Worm (Caenorhabditis elegans) whole organism, late embryonic: Measurements from ENCODE around the gene F22B5.4.

Experiments
- C38D4.7 ChIP-seq: fragments of 200-800 bp; sonication (Bioruptor generic); optimal IDR thresholded peaks from 2 replicates; lab custom pipeline; 2018; ENCODE audit warnings: mild to moderate bottlenecking, missing genetic modification characterization, moderate library complexity, missing compliant biosample characterization
- F13H6.1 ChIP-seq: sonication (generic microtip); optimal IDR thresholded peaks from 2 replicates; lab custom pipeline; 2016; ENCODE audit warnings: missing genetic modification characterization, missing compliant biosample characterization
- T23F11.4 ChIP-seq: fragments of 200-800 bp; sonication (Bioruptor generic); optimal IDR thresholded peaks from 2 replicates; lab custom pipeline; 2018; ENCODE audit warnings: mild to moderate bottlenecking, missing genetic modification characterization, missing compliant biosample characterization
- Y22D7AL.16 ChIP-seq: sonication (generic microtip); optimal IDR thresholded peaks from 2 replicates; lab custom pipeline; 2016; ENCODE audit warnings: missing genetic modification characterization, missing compliant biosample characterization
- ahr-1 ChIP-seq: sonication (generic microtip); optimal IDR thresholded peaks from 2 replicates; lab custom pipeline; 2016; ENCODE audit warnings: missing genetic modification characterization, missing compliant biosample characterization
- ceh-18 ChIP-seq: sonication (generic microtip); optimal IDR thresholded peaks from 2 replicates; lab custom pipeline; 2016; ENCODE audit warnings: missing genetic modification characterization, missing compliant biosample characterization
- ceh-19 ChIP-seq: fragments of 200-800 bp; sonication (Bioruptor generic); optimal IDR thresholded peaks from 2 replicates; lab custom pipeline; 2018; ENCODE audit warnings: mild to moderate bottlenecking, missing genetic modification characterization, missing compliant biosample characterization
- ceh-2 ChIP-seq: sonication (generic microtip); optimal IDR thresholded peaks from 2 replicates; lab custom pipeline; 2016; ENCODE audit warnings: missing genotype, missing genetic modification characterization, missing compliant biosample characterization
- ceh-22 ChIP-seq: sonication (generic microtip); optimal IDR thresholded peaks from 2 replicates; lab custom pipeline; 2017; ENCODE audit warnings: missing biosample characterization, missing genetic modification characterization
- ceh-30 ChIP-seq: fragments of 150-350 bp; optimal IDR thresholded peaks from 2 replicates; lab custom pipeline; 2014; ENCODE audit warnings: missing biosample characterization, missing genetic modification characterization
- ceh-31 ChIP-seq: sonication (generic microtip); optimal IDR thresholded peaks from 2 replicates; lab custom pipeline; 2016; ENCODE audit warnings: missing genetic modification characterization, missing compliant biosample characterization
- ceh-34 ChIP-seq: sonication (generic microtip); optimal IDR thresholded peaks from 2 replicates; lab custom pipeline; 2016; ENCODE audit warnings: mild to moderate bottlenecking, missing genetic modification characterization, missing compliant biosample characterization
- ceh-45 ChIP-seq: fragments of 200-800 bp; sonication (Bioruptor generic); IDR thresholded peaks from 2 replicates; pipeline ENCODE4 v1.3.6; 2022; ENCODE audit warnings: missing genetic modification reagents, missing genetic modification characterization, missing compliant biosample characterization
- ceh-48 ChIP-seq: sonication (generic microtip); optimal IDR thresholded peaks from 2 replicates; lab custom pipeline; 2016; ENCODE audit warnings: missing genetic modification characterization, inconsistent platforms, missing compliant biosample characterization
- dmd-4 ChIP-seq: sonication (generic microtip); optimal IDR thresholded peaks from 2 replicates; lab custom pipeline; 2016; ENCODE audit warnings: borderline replicate concordance, missing genetic modification characterization, missing compliant biosample characterization
- dve-1 ChIP-seq: sonication (generic microtip); optimal IDR thresholded peaks from 2 replicates; lab custom pipeline; 2017; ENCODE audit warnings: antibody characterized with exemption, mild to moderate bottlenecking, missing genetic modification characterization, missing compliant biosample characterization
- elt-2 ChIP-seq: sonication (generic microtip); optimal IDR thresholded peaks from 2 replicates; lab custom pipeline; 2016; ENCODE audit warnings: missing genetic modification reagents, missing genetic modification characterization, missing compliant biosample characterization
- elt-4 ChIP-seq: sonication (generic microtip); optimal IDR thresholded peaks from 2 replicates; lab custom pipeline; 2016; ENCODE audit warnings: missing genetic modification characterization, missing compliant biosample characterization
- fkh-10 ChIP-seq: fragments of 150-350 bp; optimal IDR thresholded peaks from 2 replicates; lab custom pipeline; 2014; ENCODE audit warnings: missing biosample characterization, missing genetic modification reagents, missing genetic modification characterization
- fkh-6 ChIP-seq: sonication (generic microtip); optimal IDR thresholded peaks from 2 replicates; lab custom pipeline; 2016; ENCODE audit warnings: missing genetic modification characterization, missing compliant biosample characterization
- gmeb-2 ChIP-seq: sonication (generic microtip); optimal IDR thresholded peaks from 2 replicates; lab custom pipeline; 2016; ENCODE audit warnings: missing genetic modification characterization, inconsistent platforms, missing compliant biosample characterization
- hlh-13 ChIP-seq: fragments of 200-800 bp; sonication (Bioruptor generic); optimal IDR thresholded peaks from 2 replicates; lab custom pipeline; 2018; ENCODE audit warnings: mild to moderate bottlenecking, missing genetic modification characterization, missing compliant biosample characterization
- hlh-15 ChIP-seq: sonication (generic microtip); optimal IDR thresholded peaks from 2 replicates; lab custom pipeline; 2016; ENCODE audit warnings: missing genetic modification characterization, missing compliant biosample characterization
- hlh-6 ChIP-seq: sonication (generic microtip); optimal IDR thresholded peaks from 2 replicates; lab custom pipeline; 2016; ENCODE audit warnings: missing genotype, missing genetic modification characterization, missing compliant biosample characterization
- lim-6 ChIP-seq: sonication (generic microtip); optimal IDR thresholded peaks from 2 replicates; lab custom pipeline; 2016; ENCODE audit warnings: missing genetic modification characterization, missing compliant biosample characterization
- madf-2 ChIP-seq: sonication (generic microtip); optimal IDR thresholded peaks from 2 replicates; lab custom pipeline; 2017; ENCODE audit warnings: missing genetic modification characterization, missing compliant biosample characterization
- mec-3 ChIP-seq: sonication (generic microtip); optimal IDR thresholded peaks from 2 replicates; lab custom pipeline; 2016; ENCODE audit warnings: borderline replicate concordance, missing genetic modification characterization, missing compliant biosample characterization
- nfya-1 ChIP-seq: sonication (generic microtip); optimal IDR thresholded peaks from 2 replicates; lab custom pipeline; 2017; ENCODE audit warnings: missing genetic modification characterization, mild to moderate bottlenecking, missing compliant biosample characterization, antibody characterized with exemption, moderate library complexity
- nhr-11 ChIP-seq: fragments of 150-350 bp; optimal IDR thresholded peaks from 2 replicates; lab custom pipeline; 2014; ENCODE audit warnings: missing biosample characterization, missing genetic modification characterization
- nhr-232 ChIP-seq: sonication (generic microtip); optimal IDR thresholded peaks from 2 replicates; lab custom pipeline; 2016; ENCODE audit warnings: missing genetic modification characterization, missing compliant biosample characterization
- odd-2 ChIP-seq: sonication (generic microtip); optimal IDR thresholded peaks from 2 replicates; lab custom pipeline; 2017; ENCODE audit warnings: antibody characterized with exemption, mild to moderate bottlenecking, missing genetic modification characterization, missing compliant biosample characterization
- pag-3 ChIP-seq: sonication (generic microtip); optimal IDR thresholded peaks from 2 replicates; lab custom pipeline; 2016; ENCODE audit warnings: missing compliant biosample characterization, missing genetic modification characterization, borderline replicate concordance
- pat-9 ChIP-seq: fragments of 200-800 bp; sonication (Bioruptor generic); optimal IDR thresholded peaks from 2 replicates; lab custom pipeline; 2018; ENCODE audit warnings: mild to moderate bottlenecking, missing genetic modification characterization, moderate library complexity, missing compliant biosample characterization
- pha-2 ChIP-seq: sonication (generic microtip); optimal IDR thresholded peaks from 2 replicates; lab custom pipeline; 2017; ENCODE audit warnings: mild to moderate bottlenecking, missing genetic modification characterization, missing compliant biosample characterization
- pha-4 ChIP-seq: fragments of 150-350 bp; optimal IDR thresholded peaks from 2 replicates; lab custom pipeline; 2018; ENCODE audit warnings: missing biosample characterization, missing genetic modification reagents, missing genetic modification characterization
- pros-1 ChIP-seq: fragments of 150-350 bp; optimal IDR thresholded peaks from 2 replicates; lab custom pipeline; 2014; ENCODE audit warnings: missing biosample characterization, missing genetic modification reagents, missing genetic modification characterization
- ref-2 ChIP-seq: sonication (generic microtip); optimal IDR thresholded peaks from 2 replicates; lab custom pipeline; 2016; ENCODE audit warnings: missing genetic modification characterization, missing compliant biosample characterization
- rnt-1 ChIP-seq: sonication (generic microtip); optimal IDR thresholded peaks from 2 replicates; lab custom pipeline; 2016; ENCODE audit warnings: missing genetic modification characterization, missing compliant biosample characterization
- sdc-2 ChIP-seq: sonication (generic microtip); optimal IDR thresholded peaks from 2 replicates; lab custom pipeline; 2016; ENCODE audit warnings: missing genotype, missing genetic modification characterization, missing compliant biosample characterization
- sox-2 ChIP-seq: fragments of 200-800 bp; sonication (Bioruptor generic); IDR thresholded peaks from 2 replicates; pipeline ENCODE4 v1.3.6; 2022; ENCODE audit warnings: missing genetic modification reagents, missing genetic modification characterization, missing compliant biosample characterization
- sox-4 ChIP-seq: sonication (generic microtip); optimal IDR thresholded peaks from 2 replicates; lab custom pipeline; 2017; ENCODE audit warnings: mild to moderate bottlenecking, missing genetic modification characterization, inconsistent platforms, missing compliant biosample characterization
- syd-9 ChIP-seq: sonication (generic microtip); optimal IDR thresholded peaks from 2 replicates; lab custom pipeline; 2016; ENCODE audit warnings: mild to moderate bottlenecking, missing genetic modification characterization, moderate library complexity, missing compliant biosample characterization
- tbx-2 ChIP-seq: sonication (generic microtip); optimal IDR thresholded peaks from 2 replicates; lab custom pipeline; 2016; ENCODE audit warnings: missing genetic modification characterization, missing compliant biosample characterization
- unc-42 ChIP-seq: sonication (generic microtip); optimal IDR thresholded peaks from 2 replicates; lab custom pipeline; 2016; ENCODE audit warnings: missing genotype, missing genetic modification characterization, missing compliant biosample characterization
- unc-55 ChIP-seq: sonication (generic microtip); optimal IDR thresholded peaks from 2 replicates; lab custom pipeline; 2017; ENCODE audit warnings: missing biosample characterization, missing genetic modification reagents, missing genetic modification characterization
- unc-86 ChIP-seq: sonication (generic microtip); optimal IDR thresholded peaks from 2 replicates; lab custom pipeline; 2016; ENCODE audit warnings: missing genetic modification characterization, missing compliant biosample characterization
- zip-5 ChIP-seq: sonication (generic microtip); optimal IDR thresholded peaks from 2 replicates; lab custom pipeline; 2016; ENCODE audit warnings: missing genetic modification characterization, missing compliant biosample characterization
- ztf-16 ChIP-seq: sonication (generic microtip); optimal IDR thresholded peaks from 2 replicates; lab custom pipeline; 2017; ENCODE audit warnings: missing genetic modification characterization, missing compliant biosample characterization

F22B5.4 gene

ce11 chrII:8411002-8411401 is 38.5 kb upstream of the F22B5.4 start:
- no peak for TF ChIP-seq dve-1 (tag; lab: Kevin White, UChicago)
- no peak for TF ChIP-seq nfya-1 (tag; lab: Kevin White, UChicago)

ce11 chrII:8412061-8412721 is 37.3 kb upstream of the F22B5.4 start, which contains the start of gene efl-3:
TSS of gene efl-3 (plus strand) at chrII:8412671.
- TF ChIP-seq ceh-45 (GFP tag; lab: Robert Waterston, UW) = peak; percentile 23; the same call in 1 of the 2 replicates
- no peak for TF ChIP-seq elt-2 (tag; lab: Kevin White, UChicago)
- no peak for TF ChIP-seq C38D4.7 (GFP tag; lab: Kevin White, UChicago)
- no peak for TF ChIP-seq ahr-1
- no peak for TF ChIP-seq pat-9
- TF ChIP-seq ceh-18 (tag; lab: Kevin White, UChicago) = no peak
- TF ChIP-seq rnt-1 (tag; lab: Kevin White, UChicago) = no peak
- no peak for TF ChIP-seq T23F11.4 (GFP tag; lab: Kevin White, UChicago)
- TF ChIP-seq sdc-2 (tag; lab: Kevin White, UChicago) = peak; percentile 1
- TF ChIP-seq nhr-11 (tag; lab: Kevin White, UChicago) = no peak
- TF ChIP-seq unc-42 (tag; lab: Kevin White, UChicago) = no peak
- TF ChIP-seq dmd-4 (tag; lab: Kevin White, UChicago) = no peak
- no peak for TF ChIP-seq pag-3 (tag; lab: Kevin White, UChicago)
- TF ChIP-seq nfya-1 (tag; lab: Kevin White, UChicago) = peak; percentile 22
- no peak for TF ChIP-seq mec-3 (tag; lab: Kevin White, UChicago)
- no peak for TF ChIP-seq madf-2
- no peak for TF ChIP-seq hlh-15
- no peak for TF ChIP-seq sox-4
- no peak for TF ChIP-seq gmeb-2 (tag; lab: Kevin White, UChicago)
- peak; percentile 36 for TF ChIP-seq ceh-34
- no peak for TF ChIP-seq hlh-13 (GFP tag; lab: Kevin White, UChicago)
- TF ChIP-seq elt-4 (tag; lab: Kevin White, UChicago) = no peak
- no peak for TF ChIP-seq syd-9 (tag; lab: Kevin White, UChicago)
- TF ChIP-seq hlh-6 (tag; lab: Kevin White, UChicago) = no peak
- TF ChIP-seq odd-2 (tag; lab: Kevin White, UChicago) = no peak
- no peak for TF ChIP-seq pha-2
- no peak for TF ChIP-seq fkh-6 (tag; lab: Kevin White, UChicago)
- TF ChIP-seq fkh-10 = no peak
- TF ChIP-seq ceh-2 = peak; percentile 22
- no peak for TF ChIP-seq dve-1 (tag; lab: Kevin White, UChicago)
- TF ChIP-seq ceh-48 (tag; lab: Kevin White, UChicago) = no peak
- no peak for TF ChIP-seq sox-2
- TF ChIP-seq unc-55 = no peak
- TF ChIP-seq unc-86 = no peak
- no peak for TF ChIP-seq ceh-22 (tag; lab: Kevin White, UChicago)
- peak; percentile 25 for TF ChIP-seq tbx-2 (tag; lab: Kevin White, UChicago)
- TF ChIP-seq zip-5 (tag; lab: Kevin White, UChicago) = no peak
- TF ChIP-seq F13H6.1 (tag; lab: Kevin White, UChicago) = no peak
- TF ChIP-seq pha-4 = no peak
- TF ChIP-seq nhr-232 (tag; lab: Kevin White, UChicago) = no peak
- no peak for TF ChIP-seq ceh-19
- no peak for TF ChIP-seq pros-1
- TF ChIP-seq Y22D7AL.16 (tag; lab: Kevin White, UChicago) = no peak
- TF ChIP-seq lim-6 = no peak
- TF ChIP-seq ztf-16 (tag; lab: Kevin White, UChicago) = no peak
- no peak for TF ChIP-seq ceh-31 (tag; lab: Kevin White, UChicago)
- peak; percentile 42 for TF ChIP-seq ref-2 (tag; lab: Kevin White, UChicago)
- TF ChIP-seq ceh-30 (tag; lab: Kevin White, UChicago) = no peak
- TF ChIP-seq, all 69 proteins: peak for 7
